Worm (Caenorhabditis elegans): Measurements from ENCODE around the gene dro-1.
A peak's percentile ranks its signal among the peaks of the same experiment; 100 is the strongest.

Gene dro-1

DNA sequence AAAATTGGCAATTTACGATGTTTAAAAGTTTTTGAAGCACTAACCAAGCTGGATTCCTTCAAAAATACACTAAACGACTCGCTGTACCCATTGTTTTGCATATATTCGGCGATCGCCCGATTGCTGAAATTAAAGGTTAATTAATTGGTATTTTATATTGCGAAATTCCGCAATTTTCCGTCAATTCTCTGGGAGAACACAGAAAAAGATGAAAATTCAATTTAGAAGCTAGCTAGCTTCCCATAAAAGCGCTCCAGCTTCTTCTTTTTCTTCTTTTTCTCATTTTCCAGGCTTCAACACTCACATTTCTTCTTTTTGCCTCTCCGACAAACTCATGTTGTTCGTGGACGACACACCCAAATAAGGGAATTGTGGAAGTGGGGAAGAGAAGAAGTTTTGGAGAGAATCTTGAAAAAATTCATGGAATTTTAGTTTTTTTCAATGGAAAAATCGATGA lies 33.8 kb downstream of the dro-1 start, which contains the start of gene lis-1:
lis-1 (minus strand) TSS at position 407 of the 457 bp plus-strand sequence.
- TF ChIP-seq ceh-36 (tag; optimal IDR thresholded peaks at IDR 0.05): no peak
- no peak for TF ChIP-seq sea-1 (GFP tag; conservative IDR thresholded peaks at IDR 0.05)
- no peak for TF ChIP-seq tbx-37 (GFP tag; conservative IDR thresholded peaks at IDR 0.05)
- no peak for TF ChIP-seq tra-4 (tag; optimal IDR thresholded peaks at IDR 0.05)
- TF ChIP-seq B0310.2 (tag; optimal IDR thresholded peaks at IDR 0.05): no peak
- TF ChIP-seq ama-1 (optimal IDR thresholded peaks at IDR 0.05): no peak
- TF ChIP-seq flt-1 (GFP tag; IDR thresholded peaks at IDR 0.05): no peak
- no peak for TF ChIP-seq ets-7 (tag; optimal IDR thresholded peaks at IDR 0.05)
- TF ChIP-seq tbx-11 (GFP tag; IDR thresholded peaks at IDR 0.05): no peak
- TF ChIP-seq scrt-1 (GFP tag; IDR thresholded peaks at IDR 0.05): no peak

DNA sequence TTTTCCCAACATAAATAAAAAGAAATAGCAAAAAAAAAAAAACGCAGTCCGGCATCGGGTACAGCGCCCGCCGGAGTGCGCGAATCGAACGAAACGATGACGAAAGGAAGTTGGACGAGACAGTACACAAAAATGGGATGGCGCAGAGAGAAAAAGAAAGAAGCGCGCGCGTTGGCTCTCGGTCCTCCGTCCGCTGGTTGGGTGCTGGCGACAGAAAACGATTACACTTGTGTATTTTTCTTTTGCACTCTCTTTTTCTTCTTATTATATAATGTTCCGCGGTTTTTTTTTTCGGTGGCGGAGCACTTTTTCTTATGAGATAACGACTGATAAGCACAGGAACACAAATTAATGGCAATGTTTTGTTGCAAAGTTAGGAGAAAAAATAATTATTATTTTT lies 34.8 kb downstream of the dro-1 start:
- TF ChIP-seq ceh-36 (tag; optimal IDR thresholded peaks at IDR 0.05) (no peak), F13C5.2 (tag; optimal IDR thresholded peaks at IDR 0.05) (peak; percentile 1)

DNA sequence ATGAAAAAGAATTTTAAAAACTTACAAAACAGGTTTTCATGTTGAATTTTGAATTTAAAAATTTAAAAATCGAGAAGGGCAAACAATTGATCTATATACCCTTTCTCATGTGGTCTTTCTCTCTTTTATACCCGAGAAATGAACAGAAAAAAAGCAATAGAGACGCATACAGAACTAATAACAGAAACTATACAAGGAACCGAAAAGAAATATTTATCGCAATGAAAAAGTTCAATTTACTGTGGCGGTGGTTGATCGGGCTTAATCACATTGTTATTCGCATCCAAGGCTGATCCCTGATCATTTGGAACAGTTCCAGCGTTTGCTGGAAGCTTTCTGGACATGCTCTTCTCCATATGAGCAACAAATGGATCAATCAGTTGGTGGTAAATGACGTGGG lies 35.8 kb downstream of the dro-1 start, which contains the start of gene T03F6.10:
T03F6.10 (minus strand) TSS at position 101 of the 400 bp plus-strand sequence.
- no peak for TF ChIP-seq hmg-4 (GFP tag; optimal IDR thresholded peaks at IDR 0.05)

DNA sequence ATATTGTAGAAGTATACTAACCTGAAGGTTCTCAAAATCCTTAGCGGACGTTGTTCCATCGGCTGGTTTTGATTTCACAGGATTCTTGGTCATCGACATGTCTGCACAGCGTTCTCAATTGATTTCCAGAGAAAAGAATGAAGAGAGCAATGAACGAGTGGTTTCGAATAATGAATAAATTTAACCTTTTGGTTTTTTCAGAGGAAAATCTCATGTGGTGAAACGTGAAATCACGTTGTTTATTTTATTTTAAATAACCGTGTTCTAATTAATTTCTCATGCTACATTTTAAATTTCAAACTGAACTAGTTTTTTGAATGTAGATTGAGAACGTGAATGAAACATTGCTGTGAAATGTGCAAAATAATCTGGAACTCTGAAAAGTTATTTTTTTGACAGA lies 37.7 kb downstream of the dro-1 start, which contains the start of gene T03F6.6:
T03F6.6 (minus strand) TSS at position 101 of the 400 bp plus-strand sequence.
- no peak for TF ChIP-seq tra-4 (tag; optimal IDR thresholded peaks at IDR 0.05)
- no peak for TF ChIP-seq B0310.2 (tag; optimal IDR thresholded peaks at IDR 0.05)
- no peak for TF ChIP-seq aly-1 (tag; optimal IDR thresholded peaks at IDR 0.05)
- TF ChIP-seq ceh-13 (GFP tag; optimal IDR thresholded peaks at IDR 0.05): no peak
- TF ChIP-seq ceh-36 (tag; optimal IDR thresholded peaks at IDR 0.05): no peak
- TF ChIP-seq hnd-1 (tag; optimal IDR thresholded peaks at IDR 0.05): no peak
- TF ChIP-seq ets-7 (tag; optimal IDR thresholded peaks at IDR 0.05): no peak
- TF ChIP-seq tbx-37 (GFP tag; conservative IDR thresholded peaks at IDR 0.05): no peak
- no peak for TF ChIP-seq F13C5.2 (tag; optimal IDR thresholded peaks at IDR 0.05)
- TF ChIP-seq scrt-1 (GFP tag; IDR thresholded peaks at IDR 0.05): no peak
- TF ChIP-seq ama-1 (optimal IDR thresholded peaks at IDR 0.05): no peak
- no peak for TF ChIP-seq tbx-11 (GFP tag; IDR thresholded peaks at IDR 0.05)
- no peak for TF ChIP-seq hmbx-1 (tag; optimal IDR thresholded peaks at IDR 0.05)
- no peak for TF ChIP-seq sea-1 (GFP tag; conservative IDR thresholded peaks at IDR 0.05)
- TF ChIP-seq pes-1 (GFP tag; IDR thresholded peaks at IDR 0.05): no peak
- no peak for TF ChIP-seq hmg-4 (GFP tag; optimal IDR thresholded peaks at IDR 0.05)
- no peak for TF ChIP-seq flt-1 (GFP tag; IDR thresholded peaks at IDR 0.05)

DNA sequence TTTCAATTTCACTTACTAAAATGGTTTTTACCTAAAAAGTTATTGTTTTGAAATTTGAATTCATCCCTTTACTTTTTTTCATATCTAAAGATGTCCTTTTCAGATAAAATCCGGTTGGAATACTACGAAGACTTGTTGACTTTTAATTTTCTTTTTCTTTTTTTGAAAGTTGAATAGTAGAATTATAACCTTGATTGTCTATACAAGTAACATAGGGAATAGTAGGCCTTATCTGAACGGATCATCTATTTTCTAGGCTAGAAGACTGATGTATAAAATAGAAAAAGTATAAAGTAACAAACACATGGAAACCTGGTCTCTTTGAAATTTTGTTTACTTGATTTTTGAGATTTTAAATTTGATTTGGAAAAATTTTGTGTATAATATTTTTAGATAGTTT lies 38.4 kb downstream of the dro-1 start:
- TF ChIP-seq ceh-13 (GFP tag; optimal IDR thresholded peaks at IDR 0.05) (no peak), ama-1 (optimal IDR thresholded peaks at IDR 0.05) (no peak), hmg-4 (GFP tag; optimal IDR thresholded peaks at IDR 0.05) (no peak), aly-1 (tag; optimal IDR thresholded peaks at IDR 0.05) (no peak), B0310.2 (tag; optimal IDR thresholded peaks at IDR 0.05) (no peak), hmbx-1 (tag; optimal IDR thresholded peaks at IDR 0.05) (no peak), sea-1 (GFP tag; conservative IDR thresholded peaks at IDR 0.05) (no peak), scrt-1 (GFP tag; IDR thresholded peaks at IDR 0.05) (no peak), ceh-36 (tag; optimal IDR thresholded peaks at IDR 0.05) (no peak), ets-7 (tag; optimal IDR thresholded peaks at IDR 0.05) (no peak), tbx-37 (GFP tag; conservative IDR thresholded peaks at IDR 0.05) (no peak), pes-1 (GFP tag; IDR thresholded peaks at IDR 0.05) (no peak), flt-1 (GFP tag; IDR thresholded peaks at IDR 0.05) (no peak), tra-4 (tag; optimal IDR thresholded peaks at IDR 0.05) (no peak), tbx-11 (GFP tag; IDR thresholded peaks at IDR 0.05) (no peak), hnd-1 (tag; optimal IDR thresholded peaks at IDR 0.05) (no peak), F13C5.2 (tag; optimal IDR thresholded peaks at IDR 0.05) (no peak)

DNA sequence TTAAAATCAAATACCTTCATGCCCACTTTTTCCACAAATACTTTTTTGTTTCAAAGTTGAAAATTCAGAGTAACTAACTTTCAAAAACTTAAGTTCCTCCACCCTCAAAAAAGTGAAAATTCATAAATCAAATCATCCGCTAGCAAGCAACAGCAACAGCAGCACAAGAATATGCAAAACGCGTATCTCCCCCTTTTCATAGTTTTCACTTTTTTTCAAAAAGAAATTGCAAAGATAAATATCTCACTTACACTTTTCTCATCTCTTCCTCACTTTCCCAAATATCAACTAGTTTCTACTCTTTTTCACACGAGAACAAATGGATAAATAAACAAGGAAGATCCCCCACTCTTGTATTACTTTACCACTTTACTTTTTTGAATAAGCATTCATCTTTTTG lies 39.2 kb downstream of the dro-1 start:
- no peak for TF ChIP-seq pes-1 (GFP tag; IDR thresholded peaks at IDR 0.05)
- no peak for TF ChIP-seq F13C5.2 (tag; optimal IDR thresholded peaks at IDR 0.05)
- TF ChIP-seq tra-4 (tag; optimal IDR thresholded peaks at IDR 0.05): no peak
- no peak for TF ChIP-seq hnd-1 (tag; optimal IDR thresholded peaks at IDR 0.05)
- TF ChIP-seq ceh-13 (GFP tag; optimal IDR thresholded peaks at IDR 0.05): no peak
- TF ChIP-seq hmbx-1 (tag; optimal IDR thresholded peaks at IDR 0.05): no peak
- no peak for TF ChIP-seq ceh-36 (tag; optimal IDR thresholded peaks at IDR 0.05)
- no peak for TF ChIP-seq aly-1 (tag; optimal IDR thresholded peaks at IDR 0.05)
- no peak for TF ChIP-seq ama-1 (optimal IDR thresholded peaks at IDR 0.05)
- no peak for TF ChIP-seq flt-1 (GFP tag; IDR thresholded peaks at IDR 0.05)

DNA sequence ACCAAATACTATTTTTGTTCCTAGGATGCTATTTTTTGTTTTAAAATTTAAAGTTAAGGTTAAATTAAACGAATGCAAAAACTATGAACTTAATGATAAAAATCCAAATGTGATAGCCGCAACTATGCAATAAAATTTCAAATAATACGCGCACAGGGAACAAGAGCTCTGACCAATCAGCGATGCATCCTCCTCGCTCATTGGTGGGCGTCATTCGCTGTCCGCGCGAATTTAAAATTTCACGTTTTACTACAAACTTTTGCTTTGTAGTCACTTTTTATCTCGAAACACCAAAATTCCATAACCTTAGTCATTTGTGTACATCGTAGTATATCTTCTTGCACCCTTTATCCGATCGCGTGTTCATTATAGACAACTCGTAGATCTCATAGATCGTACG lies 40.7 kb downstream of the dro-1 start:
- TF ChIP-seq pes-1 (GFP tag; IDR thresholded peaks at IDR 0.05) (no peak), tbx-37 (GFP tag; conservative IDR thresholded peaks at IDR 0.05) (no peak), F13C5.2 (tag; optimal IDR thresholded peaks at IDR 0.05) (no peak), ceh-13 (GFP tag; optimal IDR thresholded peaks at IDR 0.05) (no peak), hmg-4 (GFP tag; optimal IDR thresholded peaks at IDR 0.05) (no peak), hnd-1 (tag; optimal IDR thresholded peaks at IDR 0.05) (no peak)

DNA sequence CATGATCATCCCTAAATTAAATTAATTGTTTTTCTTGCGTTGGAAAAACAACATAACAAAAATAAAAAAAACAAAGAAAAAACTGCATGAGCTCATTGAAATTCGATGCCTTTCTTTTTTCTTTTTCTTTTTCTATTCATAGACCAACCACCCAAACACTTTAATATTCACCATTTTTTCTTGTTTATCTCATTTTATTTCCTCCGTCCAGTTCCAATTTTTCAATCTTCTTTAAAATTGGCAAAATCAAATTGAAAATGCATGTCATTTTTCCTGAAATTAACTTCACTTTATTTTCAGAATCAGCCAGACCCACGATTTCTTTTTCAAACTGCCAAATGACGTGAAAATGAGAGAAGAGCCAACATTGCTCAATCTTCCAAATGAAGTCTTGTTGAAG lies 43.4 kb downstream of the dro-1 start, which contains the start of gene T03F6.4:
T03F6.4 (plus strand) TSS at position 301 of the 400 bp plus-strand sequence.
- TF ChIP-seq ceh-36 (tag; optimal IDR thresholded peaks at IDR 0.05) (no peak), ceh-13 (GFP tag; optimal IDR thresholded peaks at IDR 0.05) (no peak), pes-1 (GFP tag; IDR thresholded peaks at IDR 0.05) (no peak), tra-4 (tag; optimal IDR thresholded peaks at IDR 0.05) (no peak), hnd-1 (tag; optimal IDR thresholded peaks at IDR 0.05) (no peak), hmg-4 (GFP tag; optimal IDR thresholded peaks at IDR 0.05) (no peak), aly-1 (tag; optimal IDR thresholded peaks at IDR 0.05) (no peak), F13C5.2 (tag; optimal IDR thresholded peaks at IDR 0.05) (no peak), tbx-11 (GFP tag; IDR thresholded peaks at IDR 0.05) (no peak), tbx-37 (GFP tag; conservative IDR thresholded peaks at IDR 0.05) (no peak), ama-1 (optimal IDR thresholded peaks at IDR 0.05) (no peak), scrt-1 (GFP tag; IDR thresholded peaks at IDR 0.05) (no peak), B0310.2 (tag; optimal IDR thresholded peaks at IDR 0.05) (no peak)

Measured in whole organism, early embryonic.